Worm (Caenorhabditis elegans) whole organism, L2 larva: ENCODE measurements around the gene F11C1.4.

Source experiments
- mdl-1 ChIP-seq, 2 experiments: fragments of 150-350 bp in 1 of 2; sonication (generic microtip) in 1 of 2; optimal IDR thresholded peaks; 2 replicates each; lab custom pipeline; 2017; ENCODE audit warnings: missing biosample characterization in 2 of 2, missing genetic modification characterization in 2 of 2
- unc-39 ChIP-seq: fragments of 150-350 bp; optimal IDR thresholded peaks from 2 replicates; lab custom pipeline; 2014; ENCODE audit warnings: missing biosample characterization, missing genetic modification characterization

DNA sequence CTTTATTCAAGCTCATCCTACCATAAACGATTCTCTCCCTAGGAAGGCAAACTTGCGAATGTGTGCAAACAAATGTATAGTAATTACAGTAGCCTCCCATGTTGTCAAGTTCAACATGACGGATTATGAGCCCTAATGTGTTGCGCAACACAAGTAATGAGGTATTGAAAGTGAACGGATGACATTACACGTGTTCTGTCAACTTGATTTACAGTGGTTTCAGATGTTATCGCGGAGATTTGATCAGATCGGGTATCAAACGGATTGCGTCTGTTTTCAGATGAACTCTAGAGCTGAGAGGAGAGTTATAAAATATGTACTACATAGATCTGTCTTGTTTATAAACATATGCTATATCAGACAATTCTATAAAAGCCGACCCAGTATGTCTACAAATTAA is 25.4 kb downstream of the F11C1.4 start:
- TF ChIP-seq mdl-1 (tag; optimal IDR thresholded peaks at IDR 0.05; lab: Kevin White, UChicago) (no peak), unc-39 (tag; lab: Kevin White, UChicago) (no peak)
